Worm (Caenorhabditis elegans) whole organism, early embryonic: ENCODE data around the gene chat-1.

Experiments
- F13C5.2 ChIP-seq: sonication (generic microtip); optimal IDR thresholded peaks from 2 replicates; lab custom pipeline; 2017; ENCODE audit warnings: mild to moderate bottlenecking, missing genetic modification characterization, inconsistent platforms, missing compliant biosample characterization
- aly-1 ChIP-seq: sonication (generic microtip); optimal IDR thresholded peaks from 2 replicates; lab custom pipeline; 2016; ENCODE audit warnings: missing genetic modification characterization, missing compliant biosample characterization
- ama-1 ChIP-seq: fragments of 150-350 bp; optimal IDR thresholded peaks from 2 replicates; lab custom pipeline; 2014
- ceh-13 ChIP-seq: fragments of 200-800 bp; sonication (Bioruptor generic); optimal IDR thresholded peaks from 2 replicates; lab custom pipeline; 2018; ENCODE audit warnings: mild to moderate bottlenecking, missing genetic modification characterization, missing compliant biosample characterization
- hnd-1 ChIP-seq: sonication (generic microtip); optimal IDR thresholded peaks from 2 replicates; lab custom pipeline; 2016; ENCODE audit warnings: missing genetic modification characterization, missing compliant biosample characterization
- tbx-11 ChIP-seq: fragments of 200-800 bp; sonication (Bioruptor generic); IDR thresholded peaks from 2 replicates; pipeline ENCODE4 v1.3.6; 2022; ENCODE audit warnings: missing genetic modification characterization, missing compliant biosample characterization

ce11 chrIV:4441077-4441476 lies 6.1 kb upstream of the chat-1 start, which contains the start of gene fbxb-75:
- TF ChIP-seq aly-1 (tag; lab: Kevin White, UChicago) (no peak), hnd-1 (no peak), F13C5.2 (tag; lab: Kevin White, UChicago) (no peak), ama-1 (no peak), tbx-11 (GFP tag; lab: Robert Waterston, UW) (no peak), ceh-13 (GFP tag; lab: Kevin White, UChicago) (no peak)
